Worm (Caenorhabditis elegans) whole organism, early embryonic: ENCODE data around the gene Y10G11A.1.

Experiments used
- ama-1 ChIP-seq: fragments of 150-350 bp; optimal IDR thresholded peaks from 2 replicates; lab custom pipeline; 2014
- ceh-36 ChIP-seq: sonication (generic microtip); optimal IDR thresholded peaks from 2 replicates; lab custom pipeline; 2016; ENCODE audit warnings: missing genetic modification characterization, inconsistent platforms, missing compliant biosample characterization
- flt-1 ChIP-seq: fragments of 200-800 bp; sonication (Bioruptor generic); IDR thresholded peaks from 2 replicates; pipeline ENCODE4 v1.3.6; 2022; ENCODE audit warnings: missing genetic modification characterization, missing compliant biosample characterization

DNA sequence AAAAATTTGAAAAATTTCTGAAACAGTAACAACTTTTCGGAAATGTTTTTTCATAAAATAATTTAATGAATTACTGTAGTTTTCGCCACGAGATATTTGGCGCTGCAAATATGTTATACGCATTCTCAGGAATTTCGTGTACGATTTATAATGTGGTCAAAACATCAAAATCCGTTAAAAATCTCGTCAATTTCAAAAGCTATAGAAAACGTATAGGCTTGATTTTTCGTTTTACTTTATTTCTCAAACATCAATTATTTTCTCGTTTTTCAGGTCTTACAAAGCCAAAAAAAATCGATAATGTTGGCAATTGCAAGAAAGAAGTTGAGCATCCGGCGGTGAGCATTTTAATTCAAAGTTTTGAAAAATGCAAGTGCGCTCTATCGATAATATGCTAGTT is 18.5 kb downstream of the Y10G11A.1 start, which contains the start of gene dlc-4:
- TF ChIP-seq ama-1 (lab: Kevin White, UChicago) (no peak), flt-1 (GFP tag; lab: Robert Waterston, UW) (no peak), ceh-36 (tag; lab: Kevin White, UChicago) (no peak)
